Fruit fly (Drosophila melanogaster) whole organism, wandering third instar larva: ENCODE measurements around the gene CG43935.

Experiments
- CrebA ChIP-seq: fragments of 200-800 bp; sonication (Bioruptor generic); optimal IDR thresholded peaks from 2 replicates; lab custom pipeline; 2016; ENCODE audit warnings: missing biosample characterization, mild to moderate bottlenecking, missing genetic modification characterization, borderline replicate concordance
- Jra ChIP-seq: sonication (Bioruptor generic); optimal IDR thresholded peaks from 2 replicates; lab custom pipeline; 2016; ENCODE audit warnings: missing biosample characterization, missing genetic modification characterization
- N ChIP-seq: fragments of >200 bp; optimal IDR thresholded peaks from 2 replicates; lab custom pipeline; 2018; ENCODE audit warnings: missing biosample characterization, missing external identifiers, missing genetic modification characterization
- Rel ChIP-seq, 2 experiments: fragments of 200-800 bp; sonication (Bioruptor generic) in 1 of 2; optimal IDR thresholded peaks; 2 replicates in 1 of 2; 3 replicates in 1 of 2; lab custom pipeline; 2016 to 2019; ENCODE audit warnings: mild to moderate bottlenecking in 2 of 2, missing biosample characterization in 2 of 2, missing genetic modification characterization in 2 of 2, moderate library complexity in 1 of 2
- ey ChIP-seq: fragments of 200-800 bp; sonication (Bioruptor generic); optimal IDR thresholded peaks from 2 replicates; lab custom pipeline; 2016; ENCODE audit warnings: missing biosample characterization, missing genetic modification characterization
- h ChIP-seq: fragments of 200-800 bp; sonication (Bioruptor generic); optimal IDR thresholded peaks from 3 replicates; lab custom pipeline; 2016; ENCODE audit warnings: missing biosample characterization, mild to moderate bottlenecking, missing genetic modification characterization
- pan ChIP-seq: fragments of >200 bp; optimal IDR thresholded peaks from 2 replicates; lab custom pipeline; 2017
- psq ChIP-seq: fragments of 200-800 bp; sonication (Bioruptor generic); optimal IDR thresholded peaks from 3 replicates; lab custom pipeline; 2017; ENCODE audit warnings: missing biosample characterization, mild to moderate bottlenecking, missing genetic modification characterization, moderate library complexity
- usp ChIP-seq: fragments of >200 bp; optimal IDR thresholded peaks from 2 replicates; lab custom pipeline; 2017; ENCODE audit warnings: missing biosample characterization, missing genetic modification characterization
- woc ChIP-seq: sonication (Bioruptor generic); optimal IDR thresholded peaks from 2 replicates; lab custom pipeline; 2016; ENCODE audit warnings: missing biosample characterization, mild to moderate bottlenecking, missing genetic modification characterization

DNA sequence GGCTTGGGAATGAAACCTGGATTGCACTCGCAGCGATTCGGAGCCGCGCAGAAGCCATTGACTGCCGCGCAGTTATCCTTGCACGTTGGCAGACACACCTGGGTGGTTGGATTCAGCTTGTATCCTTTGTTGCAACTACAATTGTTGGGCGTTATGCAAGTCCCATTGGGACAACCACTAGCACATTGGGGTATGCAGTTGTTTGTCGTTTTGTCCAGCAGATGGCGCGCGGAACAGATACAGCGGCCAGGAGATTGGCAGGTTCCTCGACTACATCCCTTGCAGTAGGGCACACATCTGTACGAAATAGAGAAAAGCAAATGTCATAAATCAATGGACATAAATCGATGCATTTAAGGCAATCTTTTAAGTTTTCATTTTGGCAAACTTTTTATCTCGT, 33.4 kb downstream of the CG43935 start:
- TF ChIP-seq woc (GFP tag; lab: Kevin White, UChicago) (no peak), ey (no peak), psq (GFP tag; lab: Kevin White, UChicago) (no peak), pan (no peak), CrebA (GFP tag; lab: Kevin White, UChicago) (no peak), N (GFP tag; lab: Kevin White, UChicago) (no peak), h (GFP tag; lab: Kevin White, UChicago) (no peak), Jra (GFP tag; lab: Kevin White, UChicago) (no peak), Rel (GFP tag; optimal IDR thresholded peaks at IDR 0.05; lab: Kevin White, UChicago) (no peak), Rel (tag; optimal IDR thresholded peaks at IDR 0.05; lab: Kevin White, UChicago) (no peak), usp (GFP tag; lab: Kevin White, UChicago) (no peak)
